Fruit fly (Drosophila melanogaster): ENCODE measurements around the gene CG5013.

- no peak for TF ChIP-seq CG32121 (GFP tag; IDR thresholded peaks at IDR 0.05)
- peak; percentile 56 for TF ChIP-seq CG12605 (GFP tag; IDR thresholded peaks at IDR 0.05)
- TF ChIP-seq EcR (GFP tag; optimal IDR thresholded peaks at IDR 0.05), result no peak
- TF ChIP-seq CG8301 (tag; optimal IDR thresholded peaks at IDR 0.05), result peak; percentile 72
- peak; percentile 13 for TF ChIP-seq CG15710 (tag; optimal IDR thresholded peaks at IDR 0.05)
- TF ChIP-seq D1 (tag; optimal IDR thresholded peaks at IDR 0.05), result no peak
- TF ChIP-seq Ets98B (GFP tag; IDR thresholded peaks at IDR 0.05), result no peak
- peak; percentile 47 for TF ChIP-seq CG8159 (tag; optimal IDR thresholded peaks at IDR 0.05)
- TF ChIP-seq CG34367 (tag; optimal IDR thresholded peaks at IDR 0.05), result no peak
- peak; percentile 7 for TF ChIP-seq Pif1A (GFP tag; optimal IDR thresholded peaks at IDR 0.05)
These were observed 6.4 kb upstream of the CG5013 start, which contains the start of gene Jhbp4 for dm6 chr3R:16042900-16043548.

Measured in whole organism, pupa.